Fruit fly (Drosophila melanogaster) whole organism, embryonic: ENCODE data around the gene drongo.
A peak's percentile ranks its signal among the peaks of the same experiment; 100 is the strongest.

Experiments used
- Abd-B ChIP-seq: fragments of 200-800 bp; sonication (Bioruptor generic); optimal IDR thresholded peaks from 2 replicates; lab custom pipeline; 2018; ENCODE audit warnings: missing biosample characterization, mild to moderate bottlenecking, missing genetic modification characterization, moderate library complexity
- B-H1 ChIP-seq: fragments of 200-800 bp; sonication (Bioruptor generic); IDR thresholded peaks from 3 replicates; pipeline ENCODE4 v1.3.6; 2022; ENCODE audit warnings: missing biosample characterization, missing genetic modification characterization
- CG10209 ChIP-seq: fragments of 200-800 bp; sonication (Bioruptor generic); optimal IDR thresholded peaks from 3 replicates; lab custom pipeline; 2017; ENCODE audit warnings: missing biosample characterization, mild to moderate bottlenecking, missing genetic modification characterization, missing genetic modification reagents
- CG10979 ChIP-seq: fragments of 200-800 bp; sonication (Bioruptor generic); optimal IDR thresholded peaks from 2 replicates; lab custom pipeline; 2018; ENCODE audit warnings: missing biosample characterization, mild to moderate bottlenecking, missing genetic modification characterization, moderate library complexity
- CG11696 ChIP-seq: fragments of 200-800 bp; sonication (Bioruptor generic); IDR thresholded peaks from 2 replicates; pipeline ENCODE4 v1.3.6; 2022; ENCODE audit warnings: missing biosample characterization, missing genetic modification characterization
- CG13287 ChIP-seq: fragments of 200-800 bp; sonication (Bioruptor generic); IDR thresholded peaks from 2 replicates; pipeline ENCODE4 v1.3.6; 2022; ENCODE audit warnings: missing biosample characterization, missing genetic modification characterization; ENCODE audit not compliant: partially characterized antibody
- CG14667 ChIP-seq: fragments of 200-800 bp; sonication (Bioruptor generic); IDR thresholded peaks from 2 replicates; pipeline ENCODE4 v1.3.6; 2022; ENCODE audit warnings: missing biosample characterization, missing genetic modification characterization
- CG15011 ChIP-seq: fragments of 200-800 bp; sonication (Bioruptor generic); optimal IDR thresholded peaks from 3 replicates; lab custom pipeline; 2018; ENCODE audit warnings: missing biosample characterization, mild to moderate bottlenecking, missing genetic modification characterization
- CG1602 ChIP-seq: fragments of 200-800 bp; sonication (Bioruptor generic); optimal IDR thresholded peaks from 3 replicates; lab custom pipeline; 2016; ENCODE audit warnings: missing biosample characterization, missing genetic modification characterization
- CG1603 ChIP-seq: fragments of 200-800 bp; sonication (Bioruptor generic); optimal IDR thresholded peaks from 2 replicates; lab custom pipeline; 2019; ENCODE audit warnings: missing biosample characterization, mild to moderate bottlenecking, missing genetic modification characterization, moderate library complexity
- CG1647 ChIP-seq: fragments of 200-800 bp; sonication (Bioruptor generic); optimal IDR thresholded peaks from 3 replicates; lab custom pipeline; 2016; ENCODE audit warnings: missing biosample characterization, missing genetic modification characterization
- CG16863 ChIP-seq: fragments of 200-800 bp; sonication (Bioruptor generic); optimal IDR thresholded peaks from 3 replicates; lab custom pipeline; 2016; ENCODE audit warnings: missing biosample characterization, missing genetic modification characterization
- CG17385 ChIP-seq: fragments of 200-800 bp; sonication (Bioruptor generic); optimal IDR thresholded peaks from 3 replicates; lab custom pipeline; 2018; ENCODE audit warnings: missing biosample characterization, mild to moderate bottlenecking, missing genetic modification characterization
- CG17568 ChIP-seq: fragments of 200-800 bp; sonication (Bioruptor generic); optimal IDR thresholded peaks from 2 replicates; lab custom pipeline; 2018; ENCODE audit warnings: missing biosample characterization, mild to moderate bottlenecking, missing genetic modification characterization, moderate library complexity
- CG17829 ChIP-seq: fragments of 200-800 bp; optimal IDR thresholded peaks from 2 replicates; lab custom pipeline; 2019; ENCODE audit warnings: missing biosample characterization, mild to moderate bottlenecking, missing genetic modification characterization, moderate library complexity
- CG2129 ChIP-seq: fragments of 200-800 bp; sonication (Bioruptor generic); IDR thresholded peaks from 2 replicates; pipeline ENCODE4 v1.3.6; 2022; ENCODE audit warnings: missing biosample characterization, missing genetic modification characterization; ENCODE audit not compliant: partially characterized antibody
- CG2202 ChIP-seq: fragments of 200-800 bp; sonication (Bioruptor generic); optimal IDR thresholded peaks from 2 replicates; lab custom pipeline; 2018; ENCODE audit warnings: missing biosample characterization, mild to moderate bottlenecking, missing genetic modification characterization
- CG33557 ChIP-seq: fragments of 200-800 bp; sonication (Bioruptor generic); optimal IDR thresholded peaks from 2 replicates; lab custom pipeline; 2019; ENCODE audit warnings: missing biosample characterization, mild to moderate bottlenecking, missing genetic modification characterization, moderate library complexity
- CG34376 ChIP-seq: fragments of 200-800 bp; sonication (Bioruptor generic); optimal IDR thresholded peaks from 2 replicates; lab custom pipeline; 2018; ENCODE audit warnings: missing biosample characterization, mild to moderate bottlenecking, missing genetic modification characterization
- CG3995 ChIP-seq: fragments of 200-800 bp; sonication (Bioruptor generic); optimal IDR thresholded peaks from 3 replicates; lab custom pipeline; 2016; ENCODE audit warnings: missing biosample characterization, missing genetic modification characterization
- CG42726 ChIP-seq: fragments of 200-800 bp; sonication (Bioruptor generic); IDR thresholded peaks from 2 replicates; pipeline ENCODE4 v1.3.6; 2022; ENCODE audit warnings: missing biosample characterization, missing genetic modification characterization; ENCODE audit not compliant: partially characterized antibody
- CG4328 ChIP-seq: fragments of 200-800 bp; sonication (Bioruptor generic); optimal IDR thresholded peaks from 3 replicates; lab custom pipeline; 2017; ENCODE audit warnings: missing biosample characterization, missing genetic modification reagents, missing genetic modification characterization
- CG7357 ChIP-seq: fragments of 200-800 bp; sonication (Bioruptor generic); IDR thresholded peaks from 3 replicates; pipeline ENCODE4 v1.3.6; 2022; ENCODE audit warnings: missing biosample characterization, missing genetic modification characterization
- CG7556 ChIP-seq: fragments of 200-800 bp; sonication (Bioruptor generic); optimal IDR thresholded peaks from 2 replicates; lab custom pipeline; 2017; ENCODE audit warnings: missing biosample characterization, mild to moderate bottlenecking, missing genetic modification characterization
- CG7786 ChIP-seq: fragments of 200-800 bp; sonication (Bioruptor generic); optimal IDR thresholded peaks from 2 replicates; lab custom pipeline; 2016; ENCODE audit warnings: missing biosample characterization, missing genetic modification characterization
- Dad ChIP-seq: fragments of 200-800 bp; sonication (Bioruptor generic); optimal IDR thresholded peaks from 3 replicates; lab custom pipeline; 2016; ENCODE audit warnings: missing biosample characterization, missing genetic modification characterization
- Deaf1 ChIP-seq: fragments of 200-800 bp; optimal IDR thresholded peaks from 3 replicates; lab custom pipeline; 2019; ENCODE audit warnings: missing biosample characterization, mild to moderate bottlenecking, missing genetic modification characterization, moderate library complexity
- Dip2 ChIP-seq: fragments of 200-800 bp; sonication (Bioruptor generic); IDR thresholded peaks from 2 replicates; pipeline ENCODE4 v1.3.6; 2022; ENCODE audit warnings: missing biosample characterization, missing genetic modification characterization
- Dref ChIP-seq: fragments of 200-800 bp; sonication (Bioruptor generic); IDR thresholded peaks from 2 replicates; pipeline ENCODE4 v1.3.6; 2022; ENCODE audit warnings: missing biosample characterization, missing genetic modification characterization
- Hr39 ChIP-seq: fragments of >200 bp; optimal IDR thresholded peaks from 2 replicates; lab custom pipeline; 2017
- Mad ChIP-seq: fragments of 200-800 bp; sonication (Bioruptor generic); optimal IDR thresholded peaks from 2 replicates; lab custom pipeline; 2016; ENCODE audit warnings: missing biosample characterization, missing genetic modification characterization
- Nf-YA ChIP-seq: fragments of 200-800 bp; sonication (Bioruptor generic); IDR thresholded peaks from 2 replicates; pipeline ENCODE4 v1.3.6; 2022; ENCODE audit warnings: missing biosample characterization, missing genetic modification characterization
- Ravus ChIP-seq: fragments of 200-800 bp; sonication (Bioruptor generic); IDR thresholded peaks from 2 replicates; pipeline ENCODE4 v1.3.6; 2022; ENCODE audit warnings: missing biosample characterization, missing genetic modification characterization
- Taf1 ChIP-seq: fragments of 200-800 bp; sonication (Bioruptor generic); IDR thresholded peaks from 2 replicates; pipeline ENCODE4 v1.3.6; 2022; ENCODE audit warnings: missing biosample characterization, missing genetic modification characterization
- cad ChIP-seq: fragments of >200 bp; optimal IDR thresholded peaks from 2 replicates; lab custom pipeline; 2017; ENCODE audit warnings: missing biosample characterization, missing genetic modification characterization
- cas ChIP-seq: fragments of 200-800 bp; sonication (Bioruptor generic); IDR thresholded peaks from 2 replicates; pipeline ENCODE4 v1.3.6; 2022; ENCODE audit warnings: missing biosample characterization, missing genetic modification characterization
- cato ChIP-seq: fragments of 200-800 bp; sonication (Bioruptor generic); optimal IDR thresholded peaks from 2 replicates; lab custom pipeline; 2016; ENCODE audit warnings: missing biosample characterization, missing genetic modification characterization, borderline replicate concordance
- corto ChIP-seq: fragments of 200-800 bp; sonication (Bioruptor generic); optimal IDR thresholded peaks from 2 replicates; lab custom pipeline; 2016; ENCODE audit warnings: missing biosample characterization, mild to moderate bottlenecking, missing genetic modification characterization, moderate library complexity
- cwo ChIP-seq: fragments of 200-800 bp; sonication (Bioruptor generic); optimal IDR thresholded peaks from 3 replicates; lab custom pipeline; 2017; ENCODE audit warnings: missing biosample characterization, missing genetic modification characterization, mild to moderate bottlenecking, moderate library complexity, missing genetic modification reagents
- kni ChIP-seq: fragments of 200-800 bp; sonication (Bioruptor generic); optimal IDR thresholded peaks from 3 replicates; lab custom pipeline; 2017; ENCODE audit warnings: mild to moderate bottlenecking, missing biosample characterization, missing genetic modification reagents, missing genetic modification characterization
- lbe ChIP-seq: fragments of 200-800 bp; sonication (Bioruptor generic); optimal IDR thresholded peaks from 2 replicates; lab custom pipeline; 2016; ENCODE audit warnings: missing biosample characterization, mild to moderate bottlenecking, missing genetic modification characterization
- mirr ChIP-seq: fragments of 200-800 bp; sonication (Bioruptor generic); optimal IDR thresholded peaks from 3 replicates; lab custom pipeline; 2018; ENCODE audit warnings: missing biosample characterization, mild to moderate bottlenecking, missing genetic modification characterization
- org-1 ChIP-seq: fragments of 200-800 bp; sonication (Bioruptor generic); optimal IDR thresholded peaks from 2 replicates; lab custom pipeline; 2017; ENCODE audit warnings: missing biosample characterization, missing genetic modification characterization
- p53 ChIP-seq: fragments of 200-800 bp; sonication (Bioruptor generic); optimal IDR thresholded peaks from 2 replicates; lab custom pipeline; 2016; ENCODE audit warnings: missing biosample characterization, missing genetic modification characterization
- prd ChIP-seq, 3 experiments: fragments of >200 bp in 2 of 3; fragments of 200-800 bp in 1 of 3; sonication (Bioruptor generic) in 1 of 3; optimal IDR thresholded peaks in 2 of 3; IDR thresholded peaks in 1 of 3; 2 replicates in 2 of 3; 3 replicates in 1 of 3; pipeline versions ENCODE4 v1.3.6 to Lab custom; 2017 to 2022; ENCODE audit warnings: missing biosample characterization in 1 of 3, missing genetic modification characterization in 1 of 3
- seq ChIP-seq: fragments of 200-800 bp; sonication (Bioruptor generic); IDR thresholded peaks from 2 replicates; pipeline ENCODE4 v1.3.6; 2022; ENCODE audit warnings: missing biosample characterization, missing genetic modification characterization
- sr ChIP-seq: fragments of 200-800 bp; sonication (Bioruptor generic); IDR thresholded peaks from 3 replicates; pipeline ENCODE4 v1.3.6; 2022; ENCODE audit warnings: missing biosample characterization, missing genetic modification characterization
- stc ChIP-seq: fragments of 200-800 bp; sonication (Bioruptor generic); IDR thresholded peaks from 2 replicates; pipeline ENCODE4 v1.3.6; 2022; ENCODE audit warnings: missing biosample characterization, missing genetic modification characterization
- toy ChIP-seq: fragments of 200-800 bp; sonication (Bioruptor generic); IDR thresholded peaks from 2 replicates; pipeline ENCODE4 v1.3.6; 2022; ENCODE audit warnings: missing biosample characterization, missing genetic modification characterization
- vfl ChIP-seq: fragments of 200-800 bp; sonication (Bioruptor generic); optimal IDR thresholded peaks from 2 replicates; lab custom pipeline; 2016; ENCODE audit warnings: missing biosample characterization, missing genetic modification characterization
- yki ChIP-seq: fragments of >200 bp; optimal IDR thresholded peaks from 3 replicates; lab custom pipeline; 2018

drongo gene

DNA sequence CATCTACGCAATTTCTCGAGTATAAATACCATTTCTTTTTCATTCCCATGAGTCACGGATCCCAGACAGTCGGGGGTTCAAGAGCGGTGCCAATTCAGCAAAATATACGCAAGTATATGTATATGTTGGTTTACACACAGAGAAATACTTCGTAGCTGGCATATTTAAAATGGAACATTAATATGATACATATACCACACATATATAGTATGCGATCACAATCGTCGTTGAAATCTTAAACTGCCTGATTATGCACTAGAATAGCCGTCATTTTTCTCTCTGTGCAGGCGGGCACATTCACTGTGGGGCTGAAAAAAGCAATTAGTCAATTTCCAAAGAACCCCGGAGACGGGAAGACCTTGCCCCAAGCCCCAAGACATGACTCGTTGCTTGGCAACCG is 9.2 kb downstream of the drongo start (continued):
- TF ChIP-seq vfl (GFP tag; lab: Kevin White, UChicago) (peak; percentile 75), Hr39 (lab: Kevin White, UChicago) (no peak), CG10209 (GFP tag; lab: Kevin White, UChicago) (peak; percentile 67), CG2202 (tag; lab: Kevin White, UChicago) (no peak), yki (lab: Kevin White, UChicago) (no peak), sr (GFP tag; lab: Robert Waterston, UW) (peak; percentile 45; the same call in 1 of the 3 replicates), lbe (peak; percentile 88), CG15011 (GFP tag; lab: Kevin White, UChicago) (peak; percentile 43), CG17568 (GFP tag; lab: Kevin White, UChicago) (peak; percentile 18), Mad (GFP tag; lab: Kevin White, UChicago) (peak; percentile 50), cwo (GFP tag; lab: Kevin White, UChicago) (peak; percentile 72), stc (GFP tag; lab: Robert Waterston, UW) (peak; percentile 61), Abd-B (GFP tag; lab: Kevin White, UChicago) (peak; percentile 51), B-H1 (peak; percentile 68; the same call in 2 of the 3 replicates), CG17385 (GFP tag; lab: Kevin White, UChicago) (peak; percentile 57), CG3995 (GFP tag; lab: Kevin White, UChicago) (peak; percentile 23), cas (GFP tag; lab: Robert Waterston, UW) (peak; percentile 81), CG7786 (GFP tag; lab: Kevin White, UChicago) (peak; percentile 81), CG1602 (GFP tag; lab: Kevin White, UChicago) (peak; percentile 52), CG4328 (GFP tag; lab: Kevin White, UChicago) (peak; percentile 24), Dad (GFP tag; lab: Kevin White, UChicago) (no peak), Dip2 (GFP tag; lab: Robert Waterston, UW) (no peak), cad (GFP tag; lab: Kevin White, UChicago) (no peak), CG1647 (peak; percentile 37), CG1603 (tag; lab: Kevin White, UChicago) (peak; percentile 83), org-1 (GFP tag; lab: Kevin White, UChicago) (peak; percentile 68), kni (GFP tag; lab: Kevin White, UChicago) (no peak), CG2129 (GFP tag; lab: Robert Waterston, UW) (no peak), toy (GFP tag; lab: Robert Waterston, UW) (peak; percentile 58; the same call in 1 of the 2 replicates), CG13287 (GFP tag; lab: Robert Waterston, UW) (no peak), CG10979 (tag; lab: Kevin White, UChicago) (peak; percentile 58), Dref (0 out of 2 replicates have a peak, but pooled peaks have one; percentile 21), CG17829 (tag; lab: Kevin White, UChicago) (peak; percentile 63), Ravus (peak; percentile 60), Taf1 (GFP tag; lab: Robert Waterston, UW) (peak; percentile 71), prd (optimal IDR thresholded peaks at IDR 0.05; lab: Kevin White, UChicago) (no peak), prd (GFP tag; IDR thresholded peaks at IDR 0.05; lab: Robert Waterston, UW) (peak; percentile 88), CG11696 (GFP tag; lab: Robert Waterston, UW) (peak; percentile 68), CG33557 (no peak), mirr (GFP tag; lab: Kevin White, UChicago) (peak; percentile 49), CG42726 (no peak), CG16863 (peak; percentile 41), Nf-YA (GFP tag; lab: Robert Waterston, UW) (no peak), CG14667 (GFP tag; lab: Robert Waterston, UW) (peak; percentile 64), corto (GFP tag; lab: Kevin White, UChicago) (peak; percentile 79), CG7357 (GFP tag; lab: Robert Waterston, UW) (peak; percentile 45; the same call in 1 of the 3 replicates), Deaf1 (tag; lab: Kevin White, UChicago) (peak; percentile 39), CG7556 (GFP tag; lab: Kevin White, UChicago) (peak; percentile 60), p53 (GFP tag; lab: Kevin White, UChicago) (no peak), CG34376 (GFP tag; lab: Kevin White, UChicago) (peak; percentile 55), seq (GFP tag; lab: Robert Waterston, UW) (peak; percentile 59; the same call in 1 of the 2 replicates), cato (GFP tag; lab: Kevin White, UChicago) (no peak)
